Worm (Caenorhabditis elegans) whole organism, L4 larva: Measurements from ENCODE around the gene arid-1.

Experiments used
- Y48G9A.11 ChIP-seq: fragments of 200-800 bp; sonication (Bioruptor generic); IDR thresholded peaks from 2 replicates; pipeline ENCODE4 v1.3.6; 2022; ENCODE audit warnings: missing genetic modification reagents, missing genetic modification characterization, missing compliant biosample characterization
- Y5F2A.4 ChIP-seq: fragments of 200-800 bp; sonication (Bioruptor generic); optimal IDR thresholded peaks from 2 replicates; lab custom pipeline; 2018; ENCODE audit warnings: mild to moderate bottlenecking, missing genetic modification characterization, missing compliant biosample characterization
- Y75B8A.6 ChIP-seq: fragments of 200-800 bp; sonication (Bioruptor generic); IDR thresholded peaks from 2 replicates; pipeline ENCODE4 v1.3.6; 2022; ENCODE audit warnings: missing genetic modification reagents, missing genetic modification characterization, missing compliant biosample characterization
- ama-1 ChIP-seq: fragments of 150-350 bp; optimal IDR thresholded peaks from 2 replicates; lab custom pipeline; 2014; ENCODE audit warnings: inconsistent platforms, mixed read lengths
- ceh-28 ChIP-seq: fragments of 150-350 bp; optimal IDR thresholded peaks from 2 replicates; lab custom pipeline; 2014; ENCODE audit warnings: missing biosample characterization, missing genetic modification reagents, missing genetic modification characterization
- dmd-8 ChIP-seq: fragments of 200-800 bp; sonication (Bioruptor generic); IDR thresholded peaks from 2 replicates; pipeline ENCODE4 v1.3.6; 2022; ENCODE audit warnings: missing genetic modification characterization, missing compliant biosample characterization
- egl-43 ChIP-seq: fragments of 200-800 bp; sonication (Bioruptor generic); IDR thresholded peaks from 2 replicates; pipeline ENCODE4 v1.3.6; 2022; ENCODE audit warnings: missing genetic modification reagents, missing genetic modification characterization, missing compliant biosample characterization
- lim-7 ChIP-seq: fragments of 200-800 bp; sonication (Bioruptor generic); IDR thresholded peaks from 2 replicates; pipeline ENCODE4 v1.3.6; 2022; ENCODE audit warnings: missing genetic modification characterization, missing compliant biosample characterization
- lin-1 ChIP-seq: fragments of 200-800 bp; sonication (Bioruptor generic); IDR thresholded peaks from 2 replicates; pipeline ENCODE4 v1.3.6; 2022; ENCODE audit warnings: missing genetic modification reagents, missing genetic modification characterization, missing compliant biosample characterization
- lin-29 ChIP-seq: fragments of 200-800 bp; sonication (Bioruptor generic); IDR thresholded peaks from 2 replicates; pipeline ENCODE4 v1.3.6; 2022; ENCODE audit warnings: missing genetic modification reagents, missing genetic modification characterization, missing compliant biosample characterization
- lir-3 ChIP-seq: sonication (generic microtip); optimal IDR thresholded peaks from 2 replicates; lab custom pipeline; 2016; ENCODE audit warnings: mild to moderate bottlenecking, missing genetic modification characterization, missing compliant biosample characterization
- lsy-2 ChIP-seq, 2 experiments: fragments of 150-350 bp in 1 of 2; sonication (generic microtip) in 1 of 2; optimal IDR thresholded peaks; 2 replicates each; lab custom pipeline; 2014 to 2017; ENCODE audit warnings: missing biosample characterization in 2 of 2, missing genetic modification characterization in 2 of 2
- mdt-29 ChIP-seq: fragments of 200-800 bp; sonication (Bioruptor generic); IDR thresholded peaks from 2 replicates; pipeline ENCODE4 v1.3.6; 2022; ENCODE audit warnings: missing genetic modification reagents, missing genetic modification characterization, missing compliant biosample characterization
- nhr-11 ChIP-seq: fragments of 150-350 bp; optimal IDR thresholded peaks from 2 replicates; lab custom pipeline; 2014; ENCODE audit warnings: missing biosample characterization, missing genetic modification characterization
- nhr-237 ChIP-seq: sonication (generic microtip); optimal IDR thresholded peaks from 2 replicates; lab custom pipeline; 2017; ENCODE audit warnings: missing biosample characterization, missing genetic modification characterization
- nhr-41 ChIP-seq: fragments of 200-800 bp; sonication (Bioruptor generic); IDR thresholded peaks from 2 replicates; pipeline ENCODE4 v1.3.6; 2022; ENCODE audit warnings: missing genetic modification reagents, missing genetic modification characterization, missing compliant biosample characterization
- nhr-48 ChIP-seq: sonication (generic microtip); optimal IDR thresholded peaks from 2 replicates; lab custom pipeline; 2016; ENCODE audit warnings: mild to moderate bottlenecking, missing genetic modification characterization, missing compliant biosample characterization
- saeg-2 ChIP-seq: fragments of 200-800 bp; sonication (Bioruptor generic); IDR thresholded peaks from 2 replicates; pipeline ENCODE4 v1.3.6; 2022; ENCODE audit warnings: missing genetic modification reagents, missing genetic modification characterization, missing compliant biosample characterization
- skn-1 ChIP-seq: fragments of 150-350 bp; optimal IDR thresholded peaks from 2 replicates; lab custom pipeline; 2014; ENCODE audit warnings: missing biosample characterization, missing genetic modification characterization
- unc-130 ChIP-seq: sonication (generic microtip); optimal IDR thresholded peaks from 2 replicates; lab custom pipeline; 2016; ENCODE audit warnings: missing genetic modification reagents, missing genetic modification characterization, missing compliant biosample characterization
- ztf-7 ChIP-seq: fragments of 150-350 bp; optimal IDR thresholded peaks from 2 replicates; lab custom pipeline; 2014; ENCODE audit warnings: missing biosample characterization, missing genetic modification characterization

arid-1 gene

DNA sequence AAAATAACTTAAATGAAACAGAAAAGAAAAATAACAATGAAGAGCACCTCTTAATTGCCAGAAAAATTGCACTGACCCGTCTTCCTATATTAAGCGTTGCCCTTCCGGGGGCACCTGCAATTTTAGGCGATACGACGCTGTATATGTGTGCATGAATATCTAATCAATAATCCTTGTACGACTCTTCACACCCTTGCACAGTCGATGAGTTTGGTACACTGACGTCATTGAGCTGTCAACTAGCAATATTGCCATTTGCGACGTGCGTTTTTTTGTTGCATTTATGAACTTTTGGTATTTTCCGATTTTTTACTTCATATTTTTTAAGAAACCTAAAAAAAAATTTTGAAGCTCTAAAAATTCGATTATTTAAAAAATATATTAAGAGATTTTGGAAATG lies 60.1 kb downstream of the arid-1 start, which contains the start of gene kin-34:
TSS of gene kin-34 (minus strand) at position 101 of the 400 bp plus-strand sequence.
- no peak for TF ChIP-seq Y48G9A.11 (GFP tag; lab: Robert Waterston, UW)

- TF ChIP-seq unc-130 (GFP tag; lab: Kevin White, UChicago) (no peak), lim-7 (no peak)
Observed at ce11 chrV:247576-247975, 61.6 kb downstream of the arid-1 start.

DNA sequence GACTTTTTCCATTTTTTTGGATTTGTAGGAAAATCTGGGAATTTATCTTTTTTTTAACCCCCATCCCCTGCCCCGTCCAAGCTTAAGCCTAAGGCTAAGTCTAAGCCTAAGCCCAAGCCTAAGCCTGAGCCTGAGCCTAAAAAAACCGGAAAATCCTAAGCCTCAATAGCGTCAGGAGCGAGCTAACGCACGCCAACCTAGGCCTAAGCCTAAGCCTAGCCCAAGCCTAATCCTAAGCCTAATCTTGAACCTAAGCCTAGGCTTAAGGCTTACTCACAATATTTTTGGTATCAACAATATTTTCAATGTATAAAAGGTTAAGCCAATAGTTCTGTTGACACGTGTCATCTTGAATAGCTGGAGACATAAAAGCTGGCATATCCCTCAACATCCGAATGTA lies 62.7 kb downstream of the arid-1 start:
- TF ChIP-seq skn-1 (tag; lab: Kevin White, UChicago) (no peak), lin-1 (GFP tag; lab: Robert Waterston, UW) (no peak), ztf-7 (no peak), nhr-48 (no peak), Y75B8A.6 (no peak), ama-1 (no peak), mdt-29 (GFP tag; lab: Robert Waterston, UW) (no peak), lsy-2 (tag; optimal IDR thresholded peaks at IDR 0.05; lab: Kevin White, UChicago) (no peak), nhr-11 (tag; lab: Kevin White, UChicago) (no peak), dmd-8 (no peak), nhr-237 (tag; lab: Kevin White, UChicago) (no peak), egl-43 (GFP tag; lab: Robert Waterston, UW) (no peak), ceh-28 (no peak), Y5F2A.4 (GFP tag; lab: Kevin White, UChicago) (no peak), lin-29 (GFP tag; lab: Robert Waterston, UW) (no peak), nhr-41 (GFP tag; lab: Robert Waterston, UW) (no peak), saeg-2 (GFP tag; lab: Robert Waterston, UW) (no peak), lir-3 (tag; lab: Kevin White, UChicago) (no peak)
- TF ChIP-seq, all 104 proteins: peak for 0
